Fruit fly (Drosophila melanogaster) whole organism, embryonic: ENCODE data around the gene Ccz1.

Experiments
- Atf6 ChIP-seq: fragments of 200-800 bp; sonication (Bioruptor generic); IDR thresholded peaks from 2 replicates; pipeline ENCODE4 v1.3.6; 2022; ENCODE audit warnings: missing biosample characterization, missing genetic modification characterization
- CG10267 ChIP-seq: fragments of 200-800 bp; sonication (Bioruptor generic); optimal IDR thresholded peaks from 2 replicates; lab custom pipeline; 2018; ENCODE audit warnings: missing biosample characterization, mild to moderate bottlenecking, missing genetic modification characterization, moderate library complexity
- CG15073 ChIP-seq: fragments of 200-800 bp; sonication (Bioruptor generic); optimal IDR thresholded peaks from 2 replicates; lab custom pipeline; 2016; ENCODE audit warnings: missing biosample characterization, missing genetic modification characterization
- CG15269 ChIP-seq: fragments of 200-800 bp; sonication (Bioruptor generic); optimal IDR thresholded peaks from 2 replicates; lab custom pipeline; 2018; ENCODE audit warnings: missing biosample characterization, mild to moderate bottlenecking, missing genetic modification characterization, moderate library complexity
- CG15514 ChIP-seq: fragments of 200-800 bp; sonication (Bioruptor generic); optimal IDR thresholded peaks from 3 replicates; lab custom pipeline; 2017; ENCODE audit warnings: missing biosample characterization, missing genetic modification characterization, mild to moderate bottlenecking, moderate library complexity, missing genetic modification reagents
- CG1602 ChIP-seq: fragments of 200-800 bp; sonication (Bioruptor generic); optimal IDR thresholded peaks from 3 replicates; lab custom pipeline; 2016; ENCODE audit warnings: missing biosample characterization, missing genetic modification characterization
- CG16779 ChIP-seq: fragments of 200-800 bp; sonication (Bioruptor generic); IDR thresholded peaks from 2 replicates; pipeline ENCODE4 v1.3.6; 2022; ENCODE audit warnings: missing biosample characterization, missing genetic modification characterization
- CG17328 ChIP-seq: fragments of 200-800 bp; sonication (Bioruptor generic); IDR thresholded peaks from 2 replicates; pipeline ENCODE4 v1.3.6; 2022; ENCODE audit warnings: missing biosample characterization, missing genetic modification characterization
- CG17568 ChIP-seq: fragments of 200-800 bp; sonication (Bioruptor generic); optimal IDR thresholded peaks from 2 replicates; lab custom pipeline; 2018; ENCODE audit warnings: missing biosample characterization, mild to moderate bottlenecking, missing genetic modification characterization, moderate library complexity
- CG2120 ChIP-seq: fragments of 200-800 bp; sonication (Bioruptor generic); optimal IDR thresholded peaks from 3 replicates; lab custom pipeline; 2016; ENCODE audit warnings: missing biosample characterization, missing genetic modification characterization
- CG2678 ChIP-seq: fragments of 200-800 bp; sonication (Bioruptor generic); optimal IDR thresholded peaks from 3 replicates; lab custom pipeline; 2019; ENCODE audit warnings: missing biosample characterization, mild to moderate bottlenecking, missing genetic modification characterization, moderate library complexity
- CG30020 ChIP-seq: fragments of 200-800 bp; optimal IDR thresholded peaks from 2 replicates; lab custom pipeline; 2019; ENCODE audit warnings: missing biosample characterization, mild to moderate bottlenecking, missing genetic modification characterization, moderate library complexity
- CG32772 ChIP-seq: fragments of 200-800 bp; sonication (Bioruptor generic); IDR thresholded peaks from 2 replicates; pipeline ENCODE4 v1.3.6; 2022; ENCODE audit warnings: missing biosample characterization, missing genetic modification characterization
- CG34376 ChIP-seq: fragments of 200-800 bp; sonication (Bioruptor generic); optimal IDR thresholded peaks from 2 replicates; lab custom pipeline; 2018; ENCODE audit warnings: missing biosample characterization, mild to moderate bottlenecking, missing genetic modification characterization
- CG4328 ChIP-seq: fragments of 200-800 bp; sonication (Bioruptor generic); optimal IDR thresholded peaks from 3 replicates; lab custom pipeline; 2017; ENCODE audit warnings: missing biosample characterization, missing genetic modification reagents, missing genetic modification characterization
- CG6272 ChIP-seq: fragments of 200-800 bp; sonication (Bioruptor generic); IDR thresholded peaks from 2 replicates; pipeline ENCODE4 v1.3.6; 2022; ENCODE audit warnings: missing biosample characterization, missing genetic modification characterization
- CG6813 ChIP-seq: fragments of 200-800 bp; sonication (Bioruptor generic); optimal IDR thresholded peaks from 2 replicates; lab custom pipeline; 2017; ENCODE audit warnings: missing biosample characterization, missing genetic modification characterization, mild to moderate bottlenecking, moderate library complexity, missing genetic modification reagents
- CG7372 ChIP-seq: fragments of 200-800 bp; sonication (Bioruptor generic); IDR thresholded peaks from 2 replicates; pipeline ENCODE4 v1.3.6; 2022; ENCODE audit warnings: missing biosample characterization, missing genetic modification characterization
- CG8388 ChIP-seq: fragments of 200-800 bp; sonication (Bioruptor generic); optimal IDR thresholded peaks from 2 replicates; lab custom pipeline; 2019; ENCODE audit warnings: missing biosample characterization, mild to moderate bottlenecking, missing genetic modification characterization, moderate library complexity
- Camta ChIP-seq: fragments of 200-800 bp; sonication (Bioruptor generic); optimal IDR thresholded peaks from 2 replicates; lab custom pipeline; 2016; ENCODE audit warnings: missing biosample characterization, missing genetic modification characterization
- CoRest ChIP-seq: fragments of 200-800 bp; sonication (Bioruptor generic); optimal IDR thresholded peaks from 3 replicates; lab custom pipeline; 2018; ENCODE audit warnings: missing biosample characterization, mild to moderate bottlenecking, missing genetic modification characterization, moderate library complexity
- CrebB ChIP-seq: fragments of 200-800 bp; sonication (Bioruptor generic); optimal IDR thresholded peaks from 3 replicates; lab custom pipeline; 2018; ENCODE audit warnings: missing biosample characterization, mild to moderate bottlenecking, missing genetic modification characterization
- Dip3 ChIP-seq: fragments of 200-800 bp; sonication (Bioruptor generic); optimal IDR thresholded peaks from 3 replicates; lab custom pipeline; 2016; ENCODE audit warnings: missing biosample characterization, missing genetic modification characterization
- Dref ChIP-seq: fragments of 200-800 bp; sonication (Bioruptor generic); IDR thresholded peaks from 2 replicates; pipeline ENCODE4 v1.3.6; 2022; ENCODE audit warnings: missing biosample characterization, missing genetic modification characterization
- Drgx ChIP-seq: fragments of 200-800 bp; sonication (Bioruptor generic); IDR thresholded peaks from 2 replicates; pipeline ENCODE4 v1.3.6; 2022; ENCODE audit warnings: missing biosample characterization, missing genetic modification characterization
- Elba2 ChIP-seq: fragments of 200-800 bp; sonication (Bioruptor generic); optimal IDR thresholded peaks from 3 replicates; lab custom pipeline; 2016; ENCODE audit warnings: missing biosample characterization, missing genetic modification characterization
- Ets97D ChIP-seq: fragments of 200-800 bp; sonication (Bioruptor generic); optimal IDR thresholded peaks from 3 replicates; lab custom pipeline; 2016; ENCODE audit warnings: missing biosample characterization, missing genetic modification characterization
- HmgZ ChIP-seq: fragments of 200-800 bp; sonication (Bioruptor generic); optimal IDR thresholded peaks from 2 replicates; lab custom pipeline; 2018; ENCODE audit warnings: missing biosample characterization, mild to moderate bottlenecking, missing genetic modification characterization
- Hr78 ChIP-seq, 2 experiments: fragments of 200-800 bp in 1 of 2; fragments of >200 bp in 1 of 2; sonication (Bioruptor generic) in 1 of 2; optimal IDR thresholded peaks; 2 replicates each; lab custom pipeline; 2017 to 2019; ENCODE audit warnings: missing biosample characterization in 2 of 2, missing genetic modification characterization in 2 of 2, mild to moderate bottlenecking in 1 of 2, moderate library complexity in 1 of 2
- Lhr ChIP-seq: fragments of 200-800 bp; sonication (Bioruptor generic); optimal IDR thresholded peaks from 3 replicates; lab custom pipeline; 2017; ENCODE audit warnings: mild to moderate bottlenecking, missing biosample characterization, missing genetic modification reagents, missing genetic modification characterization
- Med ChIP-seq: fragments of 200-800 bp; sonication (Bioruptor generic); peaks from one replicate; lab custom pipeline; 2016; ENCODE audit warnings: missing biosample characterization, missing genetic modification characterization, mild to moderate bottlenecking, inconsistent platforms, moderate library complexity
- NFAT ChIP-seq: fragments of 200-800 bp; sonication (Bioruptor generic); IDR thresholded peaks from 2 replicates; pipeline ENCODE4 v1.3.6; 2022; ENCODE audit warnings: missing biosample characterization, missing genetic modification characterization
- Pdp1 ChIP-seq, 2 experiments: fragments of 200-800 bp; sonication (Bioruptor generic); optimal IDR thresholded peaks; 3 replicates each; lab custom pipeline; 2016; ENCODE audit warnings: missing biosample characterization in 2 of 2, missing genetic modification characterization in 2 of 2, mild to moderate bottlenecking in 1 of 2, moderate library complexity in 1 of 2
- Trl ChIP-seq, 3 experiments: fragments of >200 bp in 2 of 3; fragments of 200-800 bp in 1 of 3; sonication (Bioruptor generic) in 1 of 3; optimal IDR thresholded peaks; 2 replicates in 1 of 3; 3 replicates in 2 of 3; lab custom pipeline; 2016 to 2017; ENCODE audit warnings: missing biosample characterization in 1 of 3, missing genetic modification characterization in 1 of 3
- dmrt11E ChIP-seq: fragments of 200-800 bp; sonication (Bioruptor generic); optimal IDR thresholded peaks from 3 replicates; lab custom pipeline; 2018; ENCODE audit warnings: missing biosample characterization, mild to moderate bottlenecking, missing genetic modification characterization, moderate library complexity
- fd102C ChIP-seq: fragments of 200-800 bp; sonication (Bioruptor generic); optimal IDR thresholded peaks from 2 replicates; lab custom pipeline; 2018; ENCODE audit warnings: missing biosample characterization, mild to moderate bottlenecking, missing genetic modification characterization, moderate library complexity
- gcm ChIP-seq: fragments of 200-800 bp; sonication (Bioruptor generic); optimal IDR thresholded peaks from 2 replicates; lab custom pipeline; 2019; ENCODE audit warnings: missing biosample characterization, mild to moderate bottlenecking, missing genetic modification characterization, moderate library complexity
- lab ChIP-seq: fragments of 200-800 bp; sonication (Bioruptor generic); optimal IDR thresholded peaks from 3 replicates; lab custom pipeline; 2017; ENCODE audit warnings: missing biosample characterization, missing genetic modification characterization, mild to moderate bottlenecking, moderate library complexity, missing genetic modification reagents
- nau ChIP-seq: fragments of 200-800 bp; sonication (Bioruptor generic); optimal IDR thresholded peaks from 3 replicates; lab custom pipeline; 2017; ENCODE audit warnings: missing biosample characterization, mild to moderate bottlenecking, missing genetic modification characterization, missing genetic modification reagents
- otp ChIP-seq: fragments of 200-800 bp; sonication (Bioruptor generic); IDR thresholded peaks from 3 replicates; pipeline ENCODE4, ENCODE4 v1.3.6; 2022; ENCODE audit warnings: missing biosample characterization, missing genetic modification characterization
- prd ChIP-seq, 3 experiments: fragments of >200 bp in 2 of 3; fragments of 200-800 bp in 1 of 3; sonication (Bioruptor generic) in 1 of 3; optimal IDR thresholded peaks in 2 of 3; IDR thresholded peaks in 1 of 3; 2 replicates in 2 of 3; 3 replicates in 1 of 3; pipeline versions ENCODE4 v1.3.6 to Lab custom; 2017 to 2022; ENCODE audit warnings: missing biosample characterization in 1 of 3, missing genetic modification characterization in 1 of 3
- sens ChIP-seq: fragments of 200-800 bp; sonication (Bioruptor generic); peaks from one replicate; lab custom pipeline; 2016; ENCODE audit warnings: missing biosample characterization, missing genetic modification characterization
- slbo ChIP-seq: fragments of 200-800 bp; sonication (Bioruptor generic); IDR thresholded peaks from 2 replicates; pipeline ENCODE4 v1.3.6; 2022; ENCODE audit warnings: missing biosample characterization, missing genetic modification characterization
- wdn ChIP-seq: fragments of 200-800 bp; sonication (Bioruptor generic); IDR thresholded peaks from 2 replicates; pipeline ENCODE4 v1.3.6; 2022; ENCODE audit warnings: missing biosample characterization, missing genetic modification characterization

Gene Ccz1

DNA sequence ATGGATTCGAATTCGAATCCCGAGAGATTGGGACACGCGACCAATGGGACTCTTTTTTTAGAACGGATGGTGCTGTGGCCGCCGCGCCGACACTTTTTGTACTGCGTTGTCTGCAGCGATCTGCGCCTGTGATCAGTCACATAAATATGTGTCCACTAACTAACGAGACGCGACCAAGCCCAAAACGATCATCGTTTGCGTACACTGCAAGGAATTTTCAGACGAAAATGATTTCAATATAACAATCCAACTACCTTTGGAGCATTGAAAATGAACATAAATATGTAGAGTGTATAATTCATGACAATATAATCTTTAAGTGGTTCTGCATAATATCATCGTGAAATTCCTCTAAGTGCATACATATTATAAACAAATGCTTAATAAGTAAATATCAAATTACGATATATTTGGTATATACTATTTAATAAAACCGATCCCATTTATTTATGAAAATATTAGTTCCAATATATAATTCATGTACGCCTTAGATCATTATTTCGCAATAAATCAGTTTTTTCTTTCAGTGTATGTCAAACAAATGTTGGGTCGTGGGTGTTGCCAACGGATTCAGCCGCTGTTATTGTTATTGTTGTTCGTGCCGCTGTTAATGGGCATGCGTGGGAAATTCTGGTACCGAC is 36.7 kb upstream of the Ccz1 start, which contains the start of gene Eip63F-1 (continued):
- TF ChIP-seq Pdp1 (GFP tag; optimal IDR thresholded peaks at IDR 0.05; lab: Kevin White, UChicago) (peak in 1 of 2 experiments; percentile 14), CG1602 (GFP tag; lab: Kevin White, UChicago) (peak; percentile 22), CG6272 (GFP tag; lab: Robert Waterston, UW) (no peak), HmgZ (tag; lab: Kevin White, UChicago) (peak; percentile 46), CG10267 (tag; lab: Kevin White, UChicago) (peak; percentile 54)

DNA sequence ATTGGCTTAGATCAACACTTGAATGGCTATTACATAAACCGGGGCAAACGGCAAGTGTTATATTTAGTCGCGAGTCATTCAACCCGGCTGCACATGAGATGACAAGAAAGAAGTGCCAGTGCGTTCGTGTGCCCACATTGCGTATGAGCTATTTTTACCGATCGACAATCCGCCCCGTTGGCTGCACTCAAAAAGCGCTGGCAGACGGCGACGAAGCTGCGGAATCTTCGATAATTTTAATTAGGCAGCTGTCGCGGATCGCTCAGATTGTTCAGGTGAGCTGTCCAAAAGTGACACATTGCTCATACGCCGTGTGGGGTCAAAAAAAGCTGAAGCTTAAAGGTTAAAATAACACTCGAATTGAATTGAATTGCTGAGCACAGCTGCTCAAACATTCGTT is 35.2 kb upstream of the Ccz1 start:
- no peak for TF ChIP-seq CG32772
- TF ChIP-seq dmrt11E: no peak
- no peak for TF ChIP-seq Lhr (GFP tag; lab: Kevin White, UChicago)
- no peak for TF ChIP-seq Dref
- no peak for TF ChIP-seq CG34376
- peak in 1 of 2 experiments; percentile 58 for TF ChIP-seq Pdp1 (GFP tag; optimal IDR thresholded peaks at IDR 0.05; lab: Kevin White, UChicago)
- TF ChIP-seq CG6813 (GFP tag; lab: Kevin White, UChicago): no peak
- no peak for TF ChIP-seq fd102C
- TF ChIP-seq prd (optimal IDR thresholded peaks at IDR 0.05; lab: Kevin White, UChicago): no peak
- TF ChIP-seq prd (GFP tag; IDR thresholded peaks at IDR 0.05; lab: Robert Waterston, UW): peak; percentile 15; the same call in 1 of the 3 replicates
- peak; percentile 70 for TF ChIP-seq sens (GFP tag; lab: Kevin White, UChicago)
- TF ChIP-seq nau (GFP tag; lab: Kevin White, UChicago): peak; percentile 82
- peak; percentile 77 for TF ChIP-seq CG7372
- TF ChIP-seq CG8388 (GFP tag; lab: Kevin White, UChicago): no peak
- TF ChIP-seq CG15073 (GFP tag; lab: Kevin White, UChicago): no peak
- TF ChIP-seq CG2678 (tag; lab: Kevin White, UChicago): no peak
- TF ChIP-seq CG17328 (GFP tag; lab: Robert Waterston, UW): no peak
- no peak for TF ChIP-seq Camta (GFP tag; lab: Kevin White, UChicago)
- TF ChIP-seq CG4328 (GFP tag; lab: Kevin White, UChicago): no peak
- TF ChIP-seq Dip3 (GFP tag; lab: Kevin White, UChicago): no peak
- peak in 1 of 2 experiments; percentile 27 for TF ChIP-seq Hr78 (GFP tag; optimal IDR thresholded peaks at IDR 0.05; lab: Kevin White, UChicago)
- no peak for TF ChIP-seq CG16779 (GFP tag; lab: Robert Waterston, UW)
- TF ChIP-seq CoRest (tag; lab: Kevin White, UChicago): no peak
- TF ChIP-seq, all 482 proteins: peak for 6

DNA sequence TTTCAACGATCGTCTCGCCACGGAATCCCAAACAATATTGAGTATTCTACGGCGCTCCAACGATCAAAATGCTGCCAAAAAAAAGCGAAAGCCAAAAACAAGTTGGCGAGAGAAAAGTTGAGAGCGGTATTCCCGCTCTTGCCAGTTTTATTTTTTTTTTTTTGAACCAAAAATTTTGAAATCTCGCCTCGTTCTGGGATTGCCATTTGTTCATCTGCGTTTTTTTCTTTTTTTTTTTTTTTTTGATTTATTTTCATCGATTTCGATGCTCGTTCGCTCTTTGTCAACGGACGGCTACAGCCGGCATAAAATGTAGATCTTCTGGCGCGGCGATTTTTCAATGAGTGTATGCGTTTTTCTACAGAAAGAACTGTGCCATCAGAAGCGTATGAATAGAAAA is 34.6 kb upstream of the Ccz1 start:
- TF ChIP-seq slbo (0 out of 2 replicates have a peak, but pooled peaks have one; percentile 12), Ets97D (GFP tag; lab: Kevin White, UChicago) (no peak), Trl (optimal IDR thresholded peaks at IDR 0.05; lab: Kevin White, UChicago) (peak in 1 of 2 experiments; percentile 31), Trl (GFP tag; optimal IDR thresholded peaks at IDR 0.05; lab: Kevin White, UChicago) (no peak), Med (GFP tag; lab: Kevin White, UChicago) (peak; percentile 47), Drgx (peak; percentile 79), CrebB (tag; lab: Kevin White, UChicago) (no peak), CG32772 (0 out of 2 replicates have a peak, but pooled peaks have one; percentile 24)

DNA sequence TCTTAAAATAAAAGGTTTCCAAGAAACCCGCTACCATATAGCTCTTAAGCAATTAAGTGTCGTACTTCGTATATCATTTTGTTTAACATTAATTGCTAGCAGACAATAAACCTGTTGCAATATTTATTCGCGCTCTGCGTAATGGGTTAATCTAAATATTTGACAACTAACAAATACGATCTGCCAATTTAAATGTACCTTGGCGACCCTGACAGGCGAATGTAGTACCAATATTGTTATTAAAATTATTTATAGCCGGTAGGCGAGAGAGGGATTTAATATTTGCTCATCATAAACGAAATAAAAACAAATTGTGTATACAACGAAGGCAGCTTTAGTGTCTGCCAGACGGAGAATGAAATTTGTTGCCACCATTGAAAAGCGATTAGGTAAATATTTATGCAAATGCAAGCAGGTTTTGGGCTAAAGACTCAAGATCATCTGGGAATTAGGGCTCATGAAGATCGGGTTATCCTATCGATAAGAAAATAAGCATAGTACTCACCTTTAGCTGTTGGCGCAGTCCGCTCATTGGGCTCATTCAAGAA is 33.9 kb upstream of the Ccz1 start:
- peak; percentile 60 for TF ChIP-seq CG15269 (tag; lab: Kevin White, UChicago)
- peak; percentile 81 for TF ChIP-seq lab (GFP tag; lab: Kevin White, UChicago)
- 0 out of 2 replicates have a peak, but pooled peaks have one; percentile 26 for TF ChIP-seq Atf6 (GFP tag; lab: Robert Waterston, UW)
- no peak for TF ChIP-seq gcm
- peak; percentile 64 for TF ChIP-seq CG15514 (GFP tag; lab: Kevin White, UChicago)
- TF ChIP-seq wdn (GFP tag; lab: Robert Waterston, UW): no peak
- TF ChIP-seq CG17568: peak; percentile 54
- TF ChIP-seq CG30020 (tag; lab: Kevin White, UChicago): no peak
- peak; percentile 35 for TF ChIP-seq CG2120 (GFP tag; lab: Kevin White, UChicago)
- no peak for TF ChIP-seq Elba2 (GFP tag; lab: Kevin White, UChicago)
- no peak for TF ChIP-seq otp
- no peak for TF ChIP-seq NFAT (GFP tag; lab: Robert Waterston, UW)
